Worm (Caenorhabditis elegans): ENCODE measurements around the gene acox-1.6.

DNA sequence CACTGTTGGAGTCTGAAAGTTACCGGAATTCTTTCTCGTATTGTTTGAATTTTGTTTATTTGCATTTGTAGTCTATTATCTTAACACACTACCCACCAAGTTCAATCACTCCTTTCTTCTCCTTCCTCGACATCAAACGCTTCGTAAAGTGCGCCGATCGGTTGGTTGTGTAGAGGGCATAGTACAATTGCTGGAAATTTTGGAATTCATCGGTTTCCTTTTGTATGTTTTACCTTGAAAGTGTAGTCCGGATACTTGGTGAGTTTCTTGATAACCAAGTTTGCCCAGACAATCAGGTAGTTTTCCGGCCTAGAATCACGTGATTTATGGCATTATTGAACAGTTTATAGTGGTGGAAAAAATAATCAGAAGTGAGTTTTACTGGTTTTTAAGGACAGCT, 8.2 kb upstream of the acox-1.6 start:
- TF ChIP-seq F13H6.1 (tag; optimal IDR thresholded peaks at IDR 0.05) (no peak), ztf-1 (GFP tag; conservative IDR thresholded peaks at IDR 0.05) (no peak), skn-1 (tag; optimal IDR thresholded peaks at IDR 0.05) (no peak), unc-39 (tag; optimal IDR thresholded peaks at IDR 0.05) (no peak)

All from whole organism, L2 larva.